Fruit fly (Drosophila melanogaster): ENCODE results near the gene CG12204.
A peak's percentile ranks its signal among the peaks of the same experiment; 100 is the strongest.

Gene CG12204

DNA sequence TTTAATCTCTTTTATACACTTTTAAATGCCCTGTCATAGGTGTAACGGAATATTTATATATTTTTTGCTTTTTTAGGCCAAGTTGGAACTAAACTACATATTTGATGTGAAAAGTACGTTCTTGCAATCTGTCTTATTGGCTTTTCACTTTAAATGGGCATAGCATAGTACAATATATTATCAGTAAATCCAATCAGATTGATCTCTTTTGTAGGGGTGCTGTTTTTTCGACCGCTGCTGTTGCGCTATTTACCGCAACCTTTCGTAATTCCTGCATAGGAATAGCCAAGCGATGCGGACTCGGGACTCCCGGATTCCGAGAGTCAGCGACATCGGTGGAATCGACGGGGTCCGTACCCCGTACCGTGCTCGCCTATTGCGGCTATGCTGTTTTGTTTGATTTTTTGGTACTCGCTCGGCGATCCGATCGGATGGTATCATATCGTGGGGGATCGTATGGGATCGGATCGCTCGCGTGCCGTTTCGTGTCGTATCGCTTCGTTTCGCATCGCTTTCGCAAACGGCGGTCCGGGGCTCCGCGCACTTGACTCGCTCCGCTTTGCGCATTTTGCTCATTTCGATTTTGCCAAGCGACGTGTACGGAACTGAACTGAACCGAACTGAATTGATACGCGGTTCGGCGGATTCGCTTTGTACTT is 3.7 kb upstream of the CG12204 start (continued):
- TF ChIP-seq C15 (GFP tag; IDR thresholded peaks at IDR 0.05) (no peak), slou (GFP tag; optimal IDR thresholded peaks at IDR 0.05) (no peak), CG13894 (tag; optimal IDR thresholded peaks at IDR 0.05) (peak; percentile 95), gcm2 (GFP tag; optimal IDR thresholded peaks at IDR 0.05) (no peak), abd-A (tag; optimal IDR thresholded peaks at IDR 0.05) (peak; percentile 1), Hr78 (GFP tag; optimal IDR thresholded peaks at IDR 0.05) (no peak), Hey (tag; optimal IDR thresholded peaks at IDR 0.05) (no peak), HmgZ (tag; optimal IDR thresholded peaks at IDR 0.05) (peak; percentile 34), CG17328 (GFP tag; IDR thresholded peaks at IDR 0.05) (no peak), CG42726 (GFP tag; IDR thresholded peaks at IDR 0.05; ENCODE audit: partially characterized antibody) (peak; percentile 29; the same call in 1 of the 2 replicates), Rfx (GFP tag; IDR thresholded peaks at IDR 0.05) (peak; percentile 58), CTCF (GFP tag; optimal IDR thresholded peaks at IDR 0.05) (no peak), lmd (GFP tag; IDR thresholded peaks at IDR 0.05) (no peak), CG13624 (GFP tag; optimal IDR thresholded peaks at IDR 0.05) (peak; percentile 1), Atf3 (GFP tag; optimal IDR thresholded peaks at IDR 0.05) (no peak), Hmr (GFP tag; optimal IDR thresholded peaks at IDR 0.05) (peak; percentile 63), Dbx (GFP tag; IDR thresholded peaks at IDR 0.05) (peak; percentile 64; the same call in 1 of the 3 replicates), ewg (GFP tag; optimal IDR thresholded peaks at IDR 0.05) (no peak), Hsf (GFP tag; optimal IDR thresholded peaks at IDR 0.05) (no peak), cg (GFP tag; optimal IDR thresholded peaks at IDR 0.05) (no peak), CG31441 (GFP tag; IDR thresholded peaks at IDR 0.05) (no peak), tap (tag; optimal IDR thresholded peaks at IDR 0.05) (no peak), CG9609 (GFP tag; optimal IDR thresholded peaks at IDR 0.05) (no peak), NC2α (GFP tag; optimal IDR thresholded peaks at IDR 0.05) (no peak), Usf (GFP tag; optimal IDR thresholded peaks at IDR 0.05) (no peak), CG11085 (GFP tag; IDR thresholded peaks at IDR 0.05) (no peak), BtbVII (GFP tag; optimal IDR thresholded peaks at IDR 0.05) (no peak), kah (GFP tag; optimal IDR thresholded peaks at IDR 0.05) (no peak), wdn (GFP tag; IDR thresholded peaks at IDR 0.05) (peak; percentile 11; the same call in 1 of the 2 replicates), CG14014 (GFP tag; IDR thresholded peaks at IDR 0.05) (peak; percentile 36; the same call in 1 of the 2 replicates), CG3163 (GFP tag; optimal IDR thresholded peaks at IDR 0.05) (no peak), CG4617 (GFP tag; optimal IDR thresholded peaks at IDR 0.05; ENCODE audit: borderline replicate concordance) (no peak), CG9876 (GFP tag; optimal IDR thresholded peaks at IDR 0.05) (no peak), sd (tag; optimal IDR thresholded peaks at IDR 0.05) (peak; percentile 54), pfk (GFP tag; optimal IDR thresholded peaks at IDR 0.05) (peak; percentile 80), CG11093 (GFP tag; IDR thresholded peaks at IDR 0.05) (no peak), CG5953 (GFP tag; IDR thresholded peaks at IDR 0.05) (no peak), CG8290 (GFP tag; optimal IDR thresholded peaks at IDR 0.05) (no peak), CG8290 (tag; optimal IDR thresholded peaks at IDR 0.05) (peak in 1 of 2 experiments; percentile 87), Hmx (GFP tag; optimal IDR thresholded peaks at IDR 0.05) (no peak), inv (GFP tag; IDR thresholded peaks at IDR 0.05; ENCODE audit: partially characterized antibody) (peak; percentile 23; the same call in 1 of the 2 replicates), lab (GFP tag; optimal IDR thresholded peaks at IDR 0.05) (peak; percentile 74), Dad (GFP tag; optimal IDR thresholded peaks at IDR 0.05) (no peak), CHES-1-like (GFP tag; optimal IDR thresholded peaks at IDR 0.05) (peak; percentile 4), Ets65A (GFP tag) (no peak), exex (tag; optimal IDR thresholded peaks at IDR 0.05) (peak; percentile 33), CG10366 (GFP tag; IDR thresholded peaks at IDR 0.05) (no peak), Ravus (GFP tag; IDR thresholded peaks at IDR 0.05) (no peak), cwo (GFP tag; optimal IDR thresholded peaks at IDR 0.05) (peak; percentile 88), CG7271 (tag; optimal IDR thresholded peaks at IDR 0.05) (no peak), da (GFP tag; optimal IDR thresholded peaks at IDR 0.05) (no peak)

Data from whole organism, embryonic.